Worm (Caenorhabditis elegans) whole organism, L3 larva: ENCODE results near the gene str-178.

Experiments
- R02D3.7 ChIP-seq: fragments of 150-350 bp; optimal IDR thresholded peaks from 2 replicates; lab custom pipeline; 2014; ENCODE audit warnings: missing biosample characterization, missing genetic modification characterization
- ZK546.5 ChIP-seq: sonication (generic microtip); optimal IDR thresholded peaks from 2 replicates; lab custom pipeline; 2017; ENCODE audit warnings: missing biosample characterization, missing genetic modification characterization
- aly-2 ChIP-seq: fragments of 150-350 bp; optimal IDR thresholded peaks from 2 replicates; lab custom pipeline; 2014; ENCODE audit warnings: missing biosample characterization, missing genetic modification characterization
- ama-1 ChIP-seq: fragments of 150-350 bp; optimal IDR thresholded peaks from 2 replicates; lab custom pipeline; 2018
- ceh-82 ChIP-seq: fragments of 150-350 bp; optimal IDR thresholded peaks from 2 replicates; lab custom pipeline; 2014; ENCODE audit warnings: missing biosample characterization, missing genetic modification characterization
- egl-27 ChIP-seq: sonication (generic microtip); optimal IDR thresholded peaks from 4 replicates; lab custom pipeline; 2017; ENCODE audit warnings: missing biosample characterization, missing genetic modification reagents, missing genetic modification characterization
- egl-5 ChIP-seq: fragments of 150-350 bp; optimal IDR thresholded peaks from 2 replicates; lab custom pipeline; 2017; ENCODE audit warnings: missing biosample characterization, missing genetic modification reagents, missing genetic modification characterization, inconsistent platforms
- elt-2 ChIP-seq: sonication (generic microtip); optimal IDR thresholded peaks from 2 replicates; lab custom pipeline; 2016; ENCODE audit warnings: missing genetic modification reagents, mild to moderate bottlenecking, missing genetic modification characterization, missing compliant biosample characterization
- elt-3 ChIP-seq, 3 experiments: fragments of 150-350 bp in 1 of 3; sonication (generic microtip) in 2 of 3; optimal IDR thresholded peaks; 2 replicates in 2 of 3; 4 replicates in 1 of 3; lab custom pipeline; 2014 to 2017; ENCODE audit warnings: missing biosample characterization in 3 of 3, missing genetic modification characterization in 3 of 3
- eor-1 ChIP-seq, 2 experiments: fragments of 150-350 bp; optimal IDR thresholded peaks; 2 replicates each; lab custom pipeline; 2014 to 2018; ENCODE audit warnings: missing biosample characterization in 2 of 2, missing genetic modification characterization in 2 of 2
- fkh-10 ChIP-seq: sonication (generic microtip); optimal IDR thresholded peaks from 2 replicates; lab custom pipeline; 2017; ENCODE audit warnings: missing biosample characterization, missing genetic modification reagents, missing genetic modification characterization
- hmg-11 ChIP-seq: sonication (generic microtip); optimal IDR thresholded peaks from 2 replicates; lab custom pipeline; 2016; ENCODE audit warnings: missing genetic modification characterization, missing compliant biosample characterization
- jun-1 ChIP-seq: fragments of 150-350 bp; optimal IDR thresholded peaks from 2 replicates; lab custom pipeline; 2014; ENCODE audit warnings: missing biosample characterization, missing genetic modification reagents, missing genetic modification characterization
- lin-15B ChIP-seq: fragments of 150-350 bp; optimal IDR thresholded peaks from 2 replicates; lab custom pipeline; 2014; ENCODE audit warnings: missing biosample characterization, missing genetic modification characterization
- lin-39 ChIP-seq: fragments of 150-350 bp; optimal IDR thresholded peaks from 2 replicates; lab custom pipeline; 2018; ENCODE audit warnings: missing biosample characterization, missing genetic modification reagents, missing genetic modification characterization
- lsy-12 ChIP-seq: sonication (generic microtip); optimal IDR thresholded peaks from 2 replicates; lab custom pipeline; 2016; ENCODE audit warnings: mild to moderate bottlenecking, missing genetic modification characterization, missing compliant biosample characterization
- mml-1 ChIP-seq: fragments of 150-350 bp; sonication (generic microtip); optimal IDR thresholded peaks from 3 replicates; lab custom pipeline; 2014; ENCODE audit warnings: missing biosample characterization, missing genetic modification characterization
- nfya-1 ChIP-seq: sonication (generic microtip); optimal IDR thresholded peaks from 2 replicates; lab custom pipeline; 2017; ENCODE audit warnings: missing genetic modification characterization, mild to moderate bottlenecking, missing compliant biosample characterization, antibody characterized with exemption, moderate library complexity; ENCODE audit not compliant: insufficient read depth
- nhr-11 ChIP-seq: fragments of 150-350 bp; optimal IDR thresholded peaks from 2 replicates; lab custom pipeline; 2014; ENCODE audit warnings: missing biosample characterization, missing genetic modification characterization
- nhr-12 ChIP-seq: fragments of 150-350 bp; optimal IDR thresholded peaks from 2 replicates; lab custom pipeline; 2014; ENCODE audit warnings: missing biosample characterization, missing genetic modification characterization
- nhr-23 ChIP-seq: fragments of 150-350 bp; optimal IDR thresholded peaks from 2 replicates; lab custom pipeline; 2014; ENCODE audit warnings: missing biosample characterization, missing genetic modification reagents, missing genetic modification characterization
- nhr-25 ChIP-seq: sonication (generic microtip); optimal IDR thresholded peaks from 2 replicates; lab custom pipeline; 2017; ENCODE audit warnings: missing biosample characterization, missing genetic modification characterization
- nhr-28 ChIP-seq: fragments of 150-350 bp; optimal IDR thresholded peaks from 2 replicates; lab custom pipeline; 2014; ENCODE audit warnings: missing biosample characterization, missing genetic modification characterization
- nhr-43 ChIP-seq: sonication (generic microtip); optimal IDR thresholded peaks from 2 replicates; lab custom pipeline; 2016; ENCODE audit warnings: mild to moderate bottlenecking, missing genetic modification characterization, missing compliant biosample characterization; ENCODE audit not compliant: poor library complexity, severe bottlenecking
- nhr-67 ChIP-seq: fragments of 150-350 bp; optimal IDR thresholded peaks from 2 replicates; lab custom pipeline; 2014; ENCODE audit warnings: missing biosample characterization, missing genetic modification characterization
- nhr-76 ChIP-seq: fragments of 150-350 bp; sonication (generic microtip); optimal IDR thresholded peaks from 5 replicates; lab custom pipeline; 2014; ENCODE audit warnings: missing biosample characterization, missing genetic modification characterization
- pha-4 ChIP-seq: fragments of 150-350 bp; optimal IDR thresholded peaks from 2 replicates; lab custom pipeline; 2014; ENCODE audit warnings: missing biosample characterization, missing genetic modification reagents, missing genetic modification characterization
- pqm-1 ChIP-seq: fragments of 150-350 bp; optimal IDR thresholded peaks from 2 replicates; lab custom pipeline; 2017; ENCODE audit warnings: missing biosample characterization, missing genetic modification characterization, inconsistent platforms
- skn-1 ChIP-seq: fragments of 150-350 bp; optimal IDR thresholded peaks from 2 replicates; lab custom pipeline; 2014; ENCODE audit warnings: missing biosample characterization, missing genetic modification characterization
- snpc-4 ChIP-seq: fragments of 150-350 bp; optimal IDR thresholded peaks from 2 replicates; lab custom pipeline; 2014; ENCODE audit warnings: missing biosample characterization, missing genetic modification characterization
- tbx-2 ChIP-seq: sonication (generic microtip); optimal IDR thresholded peaks from 2 replicates; lab custom pipeline; 2016; ENCODE audit warnings: mild to moderate bottlenecking, missing genetic modification characterization, missing compliant biosample characterization
- ztf-11 ChIP-seq: fragments of 150-350 bp; optimal IDR thresholded peaks from 2 replicates; lab custom pipeline; 2014; ENCODE audit warnings: missing biosample characterization, missing genetic modification characterization
- ztf-4 ChIP-seq: fragments of 150-350 bp; optimal IDR thresholded peaks from 2 replicates; lab custom pipeline; 2014; ENCODE audit warnings: missing biosample characterization, missing genetic modification characterization

Gene str-178

DNA sequence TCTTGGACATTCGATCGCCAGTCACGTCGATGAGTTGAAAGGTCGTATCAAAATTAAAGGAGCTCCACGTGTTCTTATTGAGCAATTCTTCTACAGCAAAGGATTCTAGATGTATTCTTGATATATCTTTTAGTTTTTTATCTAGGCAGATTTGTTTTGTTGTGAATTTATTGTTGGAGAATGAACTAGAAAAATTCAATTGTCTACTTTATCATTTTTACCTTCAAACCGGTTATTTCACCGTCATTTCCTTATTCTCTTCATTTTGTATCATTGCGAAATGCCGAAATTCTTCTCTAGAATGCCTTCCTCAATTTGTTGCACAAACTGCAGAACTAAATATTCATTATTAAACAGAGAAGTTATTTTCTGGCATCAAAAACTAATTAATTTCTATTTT lies 12.9 kb upstream of the str-178 start, which contains the start of gene R11D1.10:
TSS of gene R11D1.10 (plus strand) at position 301 of the 400 bp plus-strand sequence.
- TF ChIP-seq ZK546.5 (tag; lab: Kevin White, UChicago) (no peak), ztf-4 (no peak), nhr-43 (tag; lab: Kevin White, UChicago) (no peak), pha-4 (tag; lab: Kevin White, UChicago) (no peak), nhr-25 (tag; lab: Kevin White, UChicago) (no peak)

DNA sequence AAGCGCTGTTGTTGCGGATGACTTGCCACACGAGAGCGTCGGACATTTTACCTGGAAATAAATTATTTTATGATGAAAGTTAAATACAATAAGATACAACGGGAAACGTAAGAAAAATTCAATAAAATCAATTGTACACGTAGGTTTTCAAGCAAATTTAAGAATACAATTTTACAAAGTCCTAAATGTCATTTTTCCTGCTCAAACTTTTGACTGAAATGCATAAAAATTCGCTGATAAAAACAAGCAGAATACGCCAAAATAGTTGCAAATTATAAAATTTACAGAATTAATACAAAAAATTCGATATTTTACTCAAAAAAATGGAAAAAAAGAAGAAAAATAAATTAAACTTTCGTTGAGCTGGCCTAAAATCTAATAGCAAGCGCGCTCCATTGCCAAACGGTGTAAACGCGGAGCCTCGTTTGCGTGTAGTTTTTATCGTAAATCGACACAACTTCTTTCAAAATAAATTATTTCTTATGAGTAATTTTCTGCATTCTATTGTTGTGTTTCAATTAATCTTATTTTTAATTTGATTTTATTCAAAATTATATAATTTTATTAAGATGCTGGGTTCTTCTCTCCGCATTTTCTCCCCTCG lies 11.8 kb upstream of the str-178 start, which contains the start of the genes rpl-28 and mrpl-49:
TSS of gene rpl-28 (minus strand) at position 51 of the 604 bp plus-strand sequence.
TSS of gene mrpl-49 (plus strand) at position 570 of the 604 bp plus-strand sequence.
- TF ChIP-seq hmg-11 (tag; lab: Kevin White, UChicago), result peak; percentile 40
- TF ChIP-seq nhr-43 (tag; lab: Kevin White, UChicago), result peak; percentile 24
- peak; percentile 79 for TF ChIP-seq lin-39 (tag; lab: Kevin White, UChicago)
- peak; percentile 95 for TF ChIP-seq R02D3.7 (tag; lab: Kevin White, UChicago)
- TF ChIP-seq eor-1 (tag; optimal IDR thresholded peaks at IDR 0.05; lab: Kevin White, UChicago), result no peak
- TF ChIP-seq jun-1 (tag; lab: Kevin White, UChicago), result peak; percentile 38
- TF ChIP-seq elt-2 (tag; lab: Kevin White, UChicago), result peak; percentile 72
- peak; percentile 10 for TF ChIP-seq tbx-2
- peak; percentile 91 for TF ChIP-seq snpc-4 (tag; lab: Kevin White, UChicago)
- peak; percentile 93 for TF ChIP-seq nhr-23
- no peak for TF ChIP-seq nhr-28 (tag; lab: Kevin White, UChicago)
- no peak for TF ChIP-seq ceh-82 (tag; lab: Kevin White, UChicago)
- TF ChIP-seq nhr-25 (tag; lab: Kevin White, UChicago), result peak; percentile 90
- peak; percentile 49 for TF ChIP-seq fkh-10 (GFP tag; lab: Kevin White, UChicago)
- peak; percentile 95 for TF ChIP-seq egl-5
- peak; percentile 48 for TF ChIP-seq nhr-11
- no peak for TF ChIP-seq ztf-11 (tag; lab: Kevin White, UChicago)
- TF ChIP-seq nhr-76, result no peak
- peak; percentile 99 for TF ChIP-seq lin-15B
- TF ChIP-seq skn-1 (tag; lab: Kevin White, UChicago), result peak; percentile 42
- peak; percentile 4 for TF ChIP-seq ama-1 (lab: Kevin White, UChicago)
- TF ChIP-seq lsy-12 (tag; lab: Kevin White, UChicago), result peak; percentile 30
- TF ChIP-seq egl-27 (tag; lab: Kevin White, UChicago), result no peak
- no peak for TF ChIP-seq elt-3 (tag; optimal IDR thresholded peaks at IDR 0.05; lab: Kevin White, UChicago)
- TF ChIP-seq nfya-1 (tag; lab: Kevin White, UChicago), result peak; percentile 89
- no peak for TF ChIP-seq nhr-12 (tag; lab: Kevin White, UChicago)
- TF ChIP-seq nhr-67, result no peak
- TF ChIP-seq pqm-1 (tag; lab: Kevin White, UChicago), result peak; percentile 68
- peak; percentile 98 for TF ChIP-seq pha-4 (tag; lab: Kevin White, UChicago)

DNA sequence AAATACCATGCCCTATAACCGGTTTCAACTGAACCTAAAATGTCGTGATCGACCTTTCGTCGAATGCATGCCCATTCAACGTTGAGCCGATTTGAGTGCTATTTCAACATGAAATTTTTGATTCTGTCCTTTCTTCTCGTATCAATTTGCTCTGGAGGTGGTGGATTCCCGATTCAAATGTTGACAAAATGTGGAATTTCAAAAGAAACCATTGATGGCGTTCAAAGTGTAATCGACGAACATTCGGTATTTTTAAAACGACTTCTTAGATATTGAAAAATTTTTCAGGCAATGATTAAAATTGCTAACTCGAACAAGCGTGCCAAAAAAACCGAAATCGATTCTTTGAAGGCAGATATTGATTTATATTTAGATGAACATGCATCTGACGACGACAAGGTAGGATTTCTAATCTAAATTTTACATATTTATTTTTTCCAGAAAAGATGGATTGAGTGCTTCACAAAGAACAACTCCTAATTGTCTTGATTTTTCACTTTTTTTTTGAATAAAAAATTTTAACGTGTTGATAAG lies 10.8 kb upstream of the str-178 start, which contains the start of gene R11D1.13:
TSS of gene R11D1.13 (plus strand) at position 51 of the 534 bp plus-strand sequence.
- TF ChIP-seq elt-2 (tag; lab: Kevin White, UChicago) (no peak), egl-27 (tag; lab: Kevin White, UChicago) (no peak)

DNA sequence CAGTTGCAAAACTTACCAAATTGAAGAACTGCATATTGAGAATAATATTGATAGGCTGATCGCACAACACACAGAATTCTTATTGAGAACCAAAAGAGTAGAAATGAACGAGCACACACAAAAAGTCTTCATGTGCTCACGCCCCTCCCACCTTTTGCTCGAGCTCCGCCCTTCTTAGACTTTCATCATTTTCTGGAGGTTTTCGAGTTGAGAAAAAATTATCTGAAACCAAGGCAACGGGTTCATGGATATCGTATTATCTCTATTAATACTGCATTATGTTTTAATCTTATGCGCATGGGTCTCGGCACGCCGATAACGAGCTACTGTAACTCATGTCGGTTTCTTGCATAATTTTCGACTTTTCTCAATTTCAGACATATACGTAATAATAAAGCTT lies 9.5 kb upstream of the str-178 start, which contains the start of gene R11D1.12:
TSS of gene R11D1.12 (minus strand) at position 101 of the 400 bp plus-strand sequence.
- no peak for TF ChIP-seq ztf-4
- TF ChIP-seq, all 47 proteins: peak for 0

DNA sequence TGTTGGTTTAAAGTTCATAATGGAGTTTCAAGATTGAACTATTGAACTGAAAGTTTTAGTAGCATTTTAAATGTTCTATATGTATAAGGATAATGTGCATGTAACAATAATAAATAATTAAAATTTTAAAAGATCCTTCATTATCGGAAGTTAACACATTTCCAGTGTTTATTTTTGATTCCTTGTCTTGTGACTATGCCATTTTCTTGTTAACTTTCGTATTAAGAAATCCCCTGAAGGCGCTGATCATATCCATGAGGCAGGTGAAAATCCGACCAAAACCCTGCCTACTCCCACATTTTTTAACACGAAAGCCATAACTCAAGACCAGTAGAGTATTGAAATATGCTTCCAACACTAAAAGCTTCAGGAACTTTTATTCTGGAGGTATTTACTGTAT lies 3.4 kb upstream of the str-178 start, which contains the start of gene R11D1.7:
TSS of gene R11D1.7 (plus strand) at position 301 of the 400 bp plus-strand sequence.
- TF ChIP-seq aly-2 (tag; lab: Kevin White, UChicago) (no peak), egl-5 (no peak), mml-1 (tag; lab: Kevin White, UChicago) (no peak), lin-15B (no peak), ceh-82 (tag; lab: Kevin White, UChicago) (no peak), tbx-2 (no peak)
